Fruit fly (Drosophila melanogaster) whole organism, wandering third instar larva: Measurements from ENCODE around the gene Jon66Ci.

ENCODE experiments used
- CG32264 ChIP-seq: fragments of 200-800 bp; sonication (Bioruptor generic); optimal IDR thresholded peaks from 2 replicates; lab custom pipeline; 2016; ENCODE audit warnings: missing biosample characterization, missing genetic modification characterization
- CrebA ChIP-seq: fragments of 200-800 bp; sonication (Bioruptor generic); optimal IDR thresholded peaks from 2 replicates; lab custom pipeline; 2016; ENCODE audit warnings: missing biosample characterization, mild to moderate bottlenecking, missing genetic modification characterization, borderline replicate concordance
- Dfd ChIP-seq: fragments of >200 bp; optimal IDR thresholded peaks from 2 replicates; lab custom pipeline; 2017; ENCODE audit warnings: missing biosample characterization, missing genetic modification characterization
- N ChIP-seq: fragments of >200 bp; optimal IDR thresholded peaks from 2 replicates; lab custom pipeline; 2018; ENCODE audit warnings: missing biosample characterization, missing external identifiers, missing genetic modification characterization
- OdsH ChIP-seq: fragments of 200-800 bp; sonication (Bioruptor generic); optimal IDR thresholded peaks from 2 replicates; lab custom pipeline; 2016; ENCODE audit warnings: missing biosample characterization, mild to moderate bottlenecking, missing genetic modification characterization
- br ChIP-seq: fragments of 200-800 bp; sonication (Bioruptor generic); optimal IDR thresholded peaks from 2 replicates; lab custom pipeline; 2016; ENCODE audit warnings: missing biosample characterization, missing genetic modification characterization
- dsf ChIP-seq: sonication (Bioruptor generic); optimal IDR thresholded peaks from 2 replicates; lab custom pipeline; 2016; ENCODE audit warnings: missing biosample characterization, missing genetic modification characterization, borderline replicate concordance
- ey ChIP-seq: fragments of 200-800 bp; sonication (Bioruptor generic); optimal IDR thresholded peaks from 2 replicates; lab custom pipeline; 2016; ENCODE audit warnings: missing biosample characterization, missing genetic modification characterization
- h ChIP-seq: fragments of 200-800 bp; sonication (Bioruptor generic); optimal IDR thresholded peaks from 3 replicates; lab custom pipeline; 2016; ENCODE audit warnings: missing biosample characterization, mild to moderate bottlenecking, missing genetic modification characterization
- pan ChIP-seq: fragments of >200 bp; optimal IDR thresholded peaks from 2 replicates; lab custom pipeline; 2017
- psq ChIP-seq: fragments of 200-800 bp; sonication (Bioruptor generic); optimal IDR thresholded peaks from 3 replicates; lab custom pipeline; 2017; ENCODE audit warnings: missing biosample characterization, mild to moderate bottlenecking, missing genetic modification characterization, moderate library complexity
- tai ChIP-seq: sonication (Bioruptor generic); optimal IDR thresholded peaks from 2 replicates; lab custom pipeline; 2016; ENCODE audit warnings: missing biosample characterization, missing genetic modification characterization
- usp ChIP-seq: fragments of >200 bp; optimal IDR thresholded peaks from 2 replicates; lab custom pipeline; 2017; ENCODE audit warnings: missing biosample characterization, missing genetic modification characterization

DNA sequence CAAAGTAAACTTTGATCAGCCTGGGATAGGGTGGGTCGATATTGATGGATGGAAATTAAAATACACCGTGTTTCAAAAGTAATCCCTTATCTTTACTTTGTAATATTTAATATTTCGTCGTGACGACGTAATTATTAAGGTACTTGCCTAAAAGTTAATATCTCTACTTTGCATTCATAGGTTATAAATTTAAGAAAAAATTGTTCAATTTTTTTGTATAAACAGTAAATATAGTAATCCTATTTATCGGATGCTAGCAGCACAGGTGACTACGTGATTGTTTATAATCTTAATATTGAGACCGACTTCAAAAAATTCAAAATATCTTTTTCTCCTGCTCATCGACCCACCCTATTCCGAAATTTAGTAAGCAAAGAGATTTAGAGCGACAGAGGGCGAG, 33.2 kb upstream of the Jon66Ci start:
- no peak for TF ChIP-seq tai (GFP tag; lab: Kevin White, UChicago)
- peak; percentile 7 for TF ChIP-seq OdsH (GFP tag; lab: Kevin White, UChicago)
- no peak for TF ChIP-seq psq
- TF ChIP-seq CrebA (GFP tag; lab: Kevin White, UChicago): no peak
- no peak for TF ChIP-seq dsf (GFP tag; lab: Kevin White, UChicago)
- no peak for TF ChIP-seq h (GFP tag; lab: Kevin White, UChicago)
- TF ChIP-seq CG32264: no peak
- no peak for TF ChIP-seq Dfd (GFP tag; lab: Kevin White, UChicago)
- TF ChIP-seq ey (GFP tag; lab: Kevin White, UChicago): no peak
- TF ChIP-seq usp (GFP tag; lab: Kevin White, UChicago): no peak
- no peak for TF ChIP-seq N (GFP tag; lab: Kevin White, UChicago)
- no peak for TF ChIP-seq br (GFP tag; lab: Kevin White, UChicago)
- no peak for TF ChIP-seq pan (lab: Kevin White, UChicago)
